Fruit fly (Drosophila melanogaster): ENCODE measurements around the gene Nse1.

The Nse1 gene

dm6 chr2L:6716182-6716770 is 38.9 kb upstream of the Nse1 start, which contains the start of gene AkhR:
Gene AkhR, minus strand, starts transcription at chr2L:6716186.
- TF ChIP-seq CG5204 (GFP tag; optimal IDR thresholded peaks at IDR 0.05), result no peak
- TF ChIP-seq ovo (GFP tag; optimal IDR thresholded peaks at IDR 0.05), result no peak
- no peak for TF ChIP-seq cic (GFP tag; optimal IDR thresholded peaks at IDR 0.05)
- TF ChIP-seq toe (GFP tag; optimal IDR thresholded peaks at IDR 0.05), result no peak
- TF ChIP-seq Mnt (GFP tag; optimal IDR thresholded peaks at IDR 0.05), result no peak
- no peak for TF ChIP-seq tj (GFP tag; optimal IDR thresholded peaks at IDR 0.05)
- no peak for TF ChIP-seq CG7045 (GFP tag; optimal IDR thresholded peaks at IDR 0.05)
- no peak for TF ChIP-seq cnc (optimal IDR thresholded peaks at IDR 0.05)
- TF ChIP-seq bab1 (GFP tag; optimal IDR thresholded peaks at IDR 0.05), result no peak
- no peak for TF ChIP-seq Clk (GFP tag; optimal IDR thresholded peaks at IDR 0.05)
- TF ChIP-seq Hr96 (GFP tag; optimal IDR thresholded peaks at IDR 0.05), result no peak
- TF ChIP-seq CG7101 (tag; optimal IDR thresholded peaks at IDR 0.05), result no peak
- TF ChIP-seq CG11617 (GFP tag; optimal IDR thresholded peaks at IDR 0.05), result no peak

- TF ChIP-seq cnc (optimal IDR thresholded peaks at IDR 0.05) (no peak), Mnt (GFP tag; optimal IDR thresholded peaks at IDR 0.05) (peak; percentile 33), CG1620 (GFP tag; optimal IDR thresholded peaks at IDR 0.05) (no peak), CG14711 (tag; optimal IDR thresholded peaks at IDR 0.05) (no peak)
Observed at dm6 chr2L:6708997-6709662, 31.7 kb upstream of the Nse1 start, which contains the start of gene Tsp. Gene Tsp, minus strand, starts transcription at chr2L:6709086.

dm6 chr2L:6706368-6706919 is 29.0 kb upstream of the Nse1 start:
- TF ChIP-seq CG7045 (GFP tag; optimal IDR thresholded peaks at IDR 0.05) (no peak), ovo (GFP tag; optimal IDR thresholded peaks at IDR 0.05) (no peak), cnc (optimal IDR thresholded peaks at IDR 0.05) (no peak), pad (GFP tag; optimal IDR thresholded peaks at IDR 0.05) (no peak), CG5204 (GFP tag; optimal IDR thresholded peaks at IDR 0.05) (no peak), CG7101 (tag; optimal IDR thresholded peaks at IDR 0.05) (no peak), CG11617 (GFP tag; optimal IDR thresholded peaks at IDR 0.05) (no peak)

dm6 chr2L:6705081-6705480 is 27.7 kb upstream of the Nse1 start:
- TF ChIP-seq Mnt (GFP tag; optimal IDR thresholded peaks at IDR 0.05) (no peak), CG14711 (tag; optimal IDR thresholded peaks at IDR 0.05) (no peak), CG5204 (GFP tag; optimal IDR thresholded peaks at IDR 0.05) (no peak), CG11617 (GFP tag; optimal IDR thresholded peaks at IDR 0.05) (no peak), toe (GFP tag; optimal IDR thresholded peaks at IDR 0.05) (no peak), bab1 (GFP tag; optimal IDR thresholded peaks at IDR 0.05) (no peak), cic (GFP tag; optimal IDR thresholded peaks at IDR 0.05) (no peak), kay (GFP tag; ENCODE audit: borderline replicate concordance) (no peak), tj (GFP tag; optimal IDR thresholded peaks at IDR 0.05) (no peak), CG7045 (GFP tag; optimal IDR thresholded peaks at IDR 0.05) (no peak), CG12768 (GFP tag; optimal IDR thresholded peaks at IDR 0.05) (no peak), pad (GFP tag; optimal IDR thresholded peaks at IDR 0.05) (no peak)

dm6 chr2L:6701409-6702199 is 24.2 kb upstream of the Nse1 start:
- TF ChIP-seq CG11617 (GFP tag; optimal IDR thresholded peaks at IDR 0.05), result no peak
- TF ChIP-seq Mnt (GFP tag; optimal IDR thresholded peaks at IDR 0.05), result no peak
- TF ChIP-seq pad (GFP tag; optimal IDR thresholded peaks at IDR 0.05), result no peak
- no peak for TF ChIP-seq kay (GFP tag; ENCODE audit: borderline replicate concordance)
- no peak for TF ChIP-seq CG33017 (tag; optimal IDR thresholded peaks at IDR 0.05)
- no peak for TF ChIP-seq Crg-1 (GFP tag; optimal IDR thresholded peaks at IDR 0.05)
- TF ChIP-seq ovo (GFP tag; optimal IDR thresholded peaks at IDR 0.05), result no peak
- TF ChIP-seq cnc (optimal IDR thresholded peaks at IDR 0.05), result no peak
- no peak for TF ChIP-seq CG1620 (GFP tag; optimal IDR thresholded peaks at IDR 0.05)
- TF ChIP-seq cic (GFP tag; optimal IDR thresholded peaks at IDR 0.05), result no peak
- no peak for TF ChIP-seq CG14711 (tag; optimal IDR thresholded peaks at IDR 0.05)
- TF ChIP-seq bab1 (GFP tag; optimal IDR thresholded peaks at IDR 0.05), result no peak
- TF ChIP-seq Hr96 (GFP tag; optimal IDR thresholded peaks at IDR 0.05), result no peak
- no peak for TF ChIP-seq CG7101 (tag; optimal IDR thresholded peaks at IDR 0.05)
- no peak for TF ChIP-seq tj (GFP tag; optimal IDR thresholded peaks at IDR 0.05)
- TF ChIP-seq Clk (GFP tag; optimal IDR thresholded peaks at IDR 0.05), result no peak
- no peak for TF ChIP-seq CG7045 (GFP tag; optimal IDR thresholded peaks at IDR 0.05)
- no peak for TF ChIP-seq CG5204 (GFP tag; optimal IDR thresholded peaks at IDR 0.05)
- TF ChIP-seq CG12768 (GFP tag; optimal IDR thresholded peaks at IDR 0.05), result no peak

- TF ChIP-seq CG7101 (tag; optimal IDR thresholded peaks at IDR 0.05), result no peak
Observed at dm6 chr2L:6700742-6701141, 23.3 kb upstream of the Nse1 start.

Measured in whole organism, adult.